Worm (Caenorhabditis elegans) whole organism, L3 larva: ENCODE results near the gene seb-3.

Experiments used
- ceh-82 ChIP-seq: fragments of 150-350 bp; optimal IDR thresholded peaks from 2 replicates; lab custom pipeline; 2014; ENCODE audit warnings: missing biosample characterization, missing genetic modification characterization
- egl-5 ChIP-seq: fragments of 150-350 bp; optimal IDR thresholded peaks from 2 replicates; lab custom pipeline; 2017; ENCODE audit warnings: missing biosample characterization, missing genetic modification reagents, missing genetic modification characterization, inconsistent platforms
- mdl-1 ChIP-seq: fragments of 150-350 bp; optimal IDR thresholded peaks from 2 replicates; lab custom pipeline; 2014; ENCODE audit warnings: missing biosample characterization, missing genetic modification characterization
- nhr-12 ChIP-seq: fragments of 150-350 bp; optimal IDR thresholded peaks from 2 replicates; lab custom pipeline; 2014; ENCODE audit warnings: missing biosample characterization, missing genetic modification characterization
- pha-4 ChIP-seq: fragments of 150-350 bp; optimal IDR thresholded peaks from 2 replicates; lab custom pipeline; 2014; ENCODE audit warnings: missing biosample characterization, missing genetic modification reagents, missing genetic modification characterization
- skn-1 ChIP-seq: fragments of 150-350 bp; optimal IDR thresholded peaks from 2 replicates; lab custom pipeline; 2014; ENCODE audit warnings: missing biosample characterization, missing genetic modification characterization
- snpc-4 ChIP-seq: fragments of 150-350 bp; optimal IDR thresholded peaks from 2 replicates; lab custom pipeline; 2014; ENCODE audit warnings: missing biosample characterization, missing genetic modification characterization
- ztf-11 ChIP-seq: fragments of 150-350 bp; optimal IDR thresholded peaks from 2 replicates; lab custom pipeline; 2014; ENCODE audit warnings: missing biosample characterization, missing genetic modification characterization

DNA sequence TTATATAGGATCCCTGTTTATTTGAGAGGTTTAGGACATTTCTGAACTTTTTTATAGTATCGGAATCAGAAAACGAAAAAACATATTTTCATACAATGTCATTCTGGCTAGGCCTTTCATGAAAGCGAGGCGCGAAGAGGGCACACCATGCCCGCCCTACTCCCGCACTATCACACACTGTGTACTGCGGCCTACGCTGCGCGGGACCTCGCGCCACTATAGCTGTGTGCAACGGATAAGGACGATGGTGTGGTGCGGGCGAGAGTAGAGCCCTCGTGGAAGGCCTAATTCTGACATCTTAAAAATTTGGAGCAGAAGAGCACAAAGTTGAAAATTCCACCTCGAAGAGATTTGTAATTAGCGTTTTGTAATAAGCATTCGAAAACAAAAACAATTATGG lies 15.2 kb upstream of the seb-3 start:
- TF ChIP-seq ceh-82, result no peak
- TF ChIP-seq pha-4 (tag; lab: Kevin White, UChicago), result no peak
- no peak for TF ChIP-seq skn-1 (tag; lab: Kevin White, UChicago)
- no peak for TF ChIP-seq egl-5 (tag; lab: Kevin White, UChicago)
- no peak for TF ChIP-seq ztf-11 (tag; lab: Kevin White, UChicago)
- no peak for TF ChIP-seq mdl-1 (tag; lab: Kevin White, UChicago)
- no peak for TF ChIP-seq snpc-4 (tag; lab: Kevin White, UChicago)
- no peak for TF ChIP-seq nhr-12 (tag; lab: Kevin White, UChicago)
